Fruit fly (Drosophila melanogaster) whole organism, embryonic: ENCODE data around the gene Atg5.

Experiments
- Bdp1 ChIP-seq: fragments of 200-800 bp; sonication (Bioruptor generic); optimal IDR thresholded peaks from 3 replicates; lab custom pipeline; 2016; ENCODE audit warnings: missing biosample characterization, missing genetic modification characterization
- Blimp-1 ChIP-seq: fragments of 200-800 bp; sonication (Bioruptor generic); optimal IDR thresholded peaks from 3 replicates; lab custom pipeline; 2018; ENCODE audit warnings: missing biosample characterization, missing genetic modification characterization, mild to moderate bottlenecking, moderate library complexity, missing genetic modification reagents
- CG11247 ChIP-seq: fragments of 200-800 bp; sonication (Bioruptor generic); IDR thresholded peaks from 2 replicates; pipeline ENCODE4 v1.3.6; 2022; ENCODE audit warnings: missing biosample characterization, missing genetic modification characterization
- CG12071 ChIP-seq: fragments of 200-800 bp; sonication (Bioruptor generic); optimal IDR thresholded peaks from 3 replicates; lab custom pipeline; 2018; ENCODE audit warnings: missing biosample characterization, mild to moderate bottlenecking, missing genetic modification characterization
- CG13296 ChIP-seq: fragments of 200-800 bp; sonication (Bioruptor generic); optimal IDR thresholded peaks from 3 replicates; lab custom pipeline; 2018; ENCODE audit warnings: missing biosample characterization, mild to moderate bottlenecking, missing genetic modification characterization
- CG1529 ChIP-seq: fragments of 200-800 bp; sonication (Bioruptor generic); optimal IDR thresholded peaks from 3 replicates; lab custom pipeline; 2018; ENCODE audit warnings: missing biosample characterization, missing genetic modification characterization
- CG2199 ChIP-seq: fragments of 200-800 bp; sonication (Bioruptor generic); IDR thresholded peaks from 3 replicates; pipeline ENCODE4 v1.3.6; 2022; ENCODE audit warnings: missing biosample characterization, missing genetic modification characterization
- CG31224 ChIP-seq: fragments of 200-800 bp; sonication (Bioruptor generic); IDR thresholded peaks from 2 replicates; pipeline ENCODE4 v1.3.6; 2022; ENCODE audit warnings: missing biosample characterization, missing genetic modification characterization
- CG33557 ChIP-seq: fragments of 200-800 bp; sonication (Bioruptor generic); optimal IDR thresholded peaks from 2 replicates; lab custom pipeline; 2019; ENCODE audit warnings: missing biosample characterization, mild to moderate bottlenecking, missing genetic modification characterization, moderate library complexity
- CG4730 ChIP-seq: fragments of 200-800 bp; sonication (Bioruptor generic); IDR thresholded peaks from 2 replicates; pipeline ENCODE4 v1.3.6; 2022; ENCODE audit warnings: missing biosample characterization, missing genetic modification characterization
- CG5245 ChIP-seq: fragments of 200-800 bp; sonication (Bioruptor generic); optimal IDR thresholded peaks from 3 replicates; lab custom pipeline; 2016; ENCODE audit warnings: missing biosample characterization, missing genetic modification characterization
- CG6689 ChIP-seq: fragments of 200-800 bp; sonication (Bioruptor generic); IDR thresholded peaks from 2 replicates; pipeline ENCODE4 v1.3.6; 2022; ENCODE audit warnings: missing biosample characterization, missing genetic modification characterization
- CG8765 ChIP-seq: fragments of 200-800 bp; sonication (Bioruptor generic); IDR thresholded peaks from 2 replicates; pipeline ENCODE4 v1.3.6; 2022; ENCODE audit warnings: missing biosample characterization, missing genetic modification characterization
- CTCF ChIP-seq: fragments of 200-800 bp; sonication (Bioruptor generic); optimal IDR thresholded peaks from 2 replicates; lab custom pipeline; 2017; ENCODE audit warnings: missing biosample characterization, mild to moderate bottlenecking, missing genetic modification characterization, moderate library complexity
- CrebB ChIP-seq: fragments of 200-800 bp; sonication (Bioruptor generic); optimal IDR thresholded peaks from 3 replicates; lab custom pipeline; 2018; ENCODE audit warnings: missing biosample characterization, mild to moderate bottlenecking, missing genetic modification characterization
- Dad ChIP-seq: fragments of 200-800 bp; sonication (Bioruptor generic); optimal IDR thresholded peaks from 3 replicates; lab custom pipeline; 2016; ENCODE audit warnings: missing biosample characterization, missing genetic modification characterization
- Dip2 ChIP-seq: fragments of 200-800 bp; sonication (Bioruptor generic); IDR thresholded peaks from 2 replicates; pipeline ENCODE4 v1.3.6; 2022; ENCODE audit warnings: missing biosample characterization, missing genetic modification characterization
- Dll ChIP-seq: fragments of 200-800 bp; sonication (Bioruptor generic); IDR thresholded peaks from 4 replicates; pipeline ENCODE4 v1.3.6; 2022; ENCODE audit warnings: missing biosample characterization, missing genetic modification characterization; ENCODE audit not compliant: partially characterized antibody
- Doc2 ChIP-seq: fragments of 200-800 bp; sonication (Bioruptor generic); IDR thresholded peaks from 2 replicates; pipeline ENCODE4 v1.3.6; 2022; ENCODE audit warnings: missing biosample characterization, missing genetic modification characterization
- Hmx ChIP-seq: fragments of 200-800 bp; sonication (Bioruptor generic); optimal IDR thresholded peaks from 2 replicates; lab custom pipeline; 2016; ENCODE audit warnings: missing biosample characterization, missing genetic modification characterization
- Hr3 ChIP-seq: fragments of 200-800 bp; sonication (Bioruptor generic); optimal IDR thresholded peaks from 3 replicates; lab custom pipeline; 2016; ENCODE audit warnings: missing biosample characterization, missing genetic modification characterization
- Jarid2 ChIP-seq: fragments of 200-800 bp; sonication (Bioruptor generic); optimal IDR thresholded peaks from 3 replicates; lab custom pipeline; 2017; ENCODE audit warnings: mild to moderate bottlenecking, missing biosample characterization, missing genetic modification reagents, missing genetic modification characterization
- Nf-YB ChIP-seq: fragments of 200-800 bp; sonication (Bioruptor generic); optimal IDR thresholded peaks from 3 replicates; lab custom pipeline; 2019; ENCODE audit warnings: missing biosample characterization, mild to moderate bottlenecking, missing genetic modification characterization, moderate library complexity
- PHDP ChIP-seq: fragments of 200-800 bp; sonication (Bioruptor generic); optimal IDR thresholded peaks from 3 replicates; lab custom pipeline; 2018; ENCODE audit warnings: missing biosample characterization, mild to moderate bottlenecking, missing genetic modification characterization, moderate library complexity
- Six4 ChIP-seq: fragments of 200-800 bp; sonication (Bioruptor generic); optimal IDR thresholded peaks from 2 replicates; lab custom pipeline; 2016; ENCODE audit warnings: missing biosample characterization, missing genetic modification characterization
- Xrp1 ChIP-seq: fragments of 200-800 bp; sonication (Bioruptor generic); IDR thresholded peaks from 2 replicates; pipeline ENCODE4 v1.3.6; 2022; ENCODE audit warnings: missing biosample characterization, missing genetic modification characterization
- abd-A ChIP-seq: fragments of 200-800 bp; sonication (Bioruptor generic); optimal IDR thresholded peaks from 3 replicates; lab custom pipeline; 2019; ENCODE audit warnings: missing biosample characterization, mild to moderate bottlenecking, missing genetic modification characterization, moderate library complexity
- aop ChIP-seq: fragments of 200-800 bp; sonication (Bioruptor generic); IDR thresholded peaks from 2 replicates; pipeline ENCODE4 v1.3.6; 2022; ENCODE audit warnings: missing biosample characterization, missing genetic modification characterization
- bbx ChIP-seq: fragments of 200-800 bp; sonication (Bioruptor generic); IDR thresholded peaks from 2 replicates; pipeline ENCODE4 v1.3.6; 2022; ENCODE audit warnings: missing biosample characterization, missing genetic modification characterization; ENCODE audit not compliant: partially characterized antibody
- bcd ChIP-seq: fragments of 200-800 bp; sonication (Bioruptor generic); optimal IDR thresholded peaks from 2 replicates; lab custom pipeline; 2017; ENCODE audit warnings: missing biosample characterization, mild to moderate bottlenecking, missing genetic modification characterization
- caup ChIP-seq: fragments of 200-800 bp; sonication (Bioruptor generic); optimal IDR thresholded peaks from 3 replicates; lab custom pipeline; 2017; ENCODE audit warnings: missing biosample characterization, mild to moderate bottlenecking, missing genetic modification characterization, moderate library complexity; ENCODE audit not compliant: severe bottlenecking
- dan ChIP-seq: fragments of 200-800 bp; sonication (Bioruptor generic); IDR thresholded peaks from 2 replicates; pipeline ENCODE4 v1.3.6; 2022; ENCODE audit warnings: missing biosample characterization, missing genetic modification characterization
- esg ChIP-seq: fragments of 200-800 bp; sonication (Bioruptor generic); conservative IDR thresholded peaks from 2 replicates; pipeline ENCODE4 v1.3.6; 2022; ENCODE audit warnings: missing biosample characterization, missing genetic modification characterization
- gro ChIP-seq: fragments of 200-800 bp; sonication (Bioruptor generic); optimal IDR thresholded peaks from 2 replicates; lab custom pipeline; 2016; ENCODE audit warnings: missing biosample characterization, missing genetic modification characterization
- h ChIP-seq: fragments of >200 bp; optimal IDR thresholded peaks from 2 replicates; lab custom pipeline; 2017
- insv ChIP-seq, 2 experiments: fragments of 200-800 bp; sonication (Bioruptor generic); optimal IDR thresholded peaks; 3 replicates each; lab custom pipeline; 2016 to 2018; ENCODE audit warnings: missing biosample characterization in 2 of 2, missing genetic modification characterization in 2 of 2
- jigr1 ChIP-seq: fragments of 200-800 bp; sonication (Bioruptor generic); IDR thresholded peaks from 3 replicates; pipeline ENCODE4 v1.3.6; 2022; ENCODE audit warnings: missing biosample characterization, missing genetic modification characterization
- maf-S ChIP-seq: fragments of 200-800 bp; sonication (Bioruptor generic); optimal IDR thresholded peaks from 2 replicates; lab custom pipeline; 2016; ENCODE audit warnings: missing biosample characterization, missing genetic modification characterization
- oc ChIP-seq: fragments of 200-800 bp; sonication (Bioruptor generic); optimal IDR thresholded peaks from 2 replicates; lab custom pipeline; 2018; ENCODE audit warnings: missing biosample characterization, mild to moderate bottlenecking, missing genetic modification characterization, moderate library complexity
- peb ChIP-seq: fragments of 200-800 bp; sonication (Bioruptor generic); IDR thresholded peaks from 2 replicates; pipeline ENCODE4 v1.3.6; 2022; ENCODE audit warnings: missing biosample characterization, missing genetic modification characterization
- pho ChIP-seq: fragments of 200-800 bp; sonication (Bioruptor generic); optimal IDR thresholded peaks from 2 replicates; lab custom pipeline; 2016; ENCODE audit warnings: missing biosample characterization, missing genetic modification characterization
- prd ChIP-seq, 3 experiments: fragments of >200 bp in 2 of 3; fragments of 200-800 bp in 1 of 3; sonication (Bioruptor generic) in 1 of 3; optimal IDR thresholded peaks in 2 of 3; IDR thresholded peaks in 1 of 3; 2 replicates in 2 of 3; 3 replicates in 1 of 3; pipeline versions ENCODE4 v1.3.6 to Lab custom; 2017 to 2022; ENCODE audit warnings: missing biosample characterization in 1 of 3, missing genetic modification characterization in 1 of 3
- ranshi ChIP-seq: fragments of 200-800 bp; sonication (Bioruptor generic); IDR thresholded peaks from 2 replicates; pipeline ENCODE4 v1.3.6; 2022; ENCODE audit warnings: missing biosample characterization, missing genetic modification characterization
- sim ChIP-seq: fragments of 200-800 bp; sonication (Bioruptor generic); IDR thresholded peaks from 2 replicates; pipeline ENCODE4 v1.3.6; 2022; ENCODE audit warnings: missing biosample characterization, missing genetic modification characterization
- slou ChIP-seq: fragments of 200-800 bp; sonication (Bioruptor generic); optimal IDR thresholded peaks from 3 replicates; lab custom pipeline; 2016; ENCODE audit warnings: missing biosample characterization, missing genetic modification characterization
- sna ChIP-seq: fragments of 200-800 bp; sonication (Bioruptor generic); IDR thresholded peaks from 2 replicates; pipeline ENCODE4 v1.3.6; 2022; ENCODE audit warnings: missing biosample characterization, missing genetic modification characterization; ENCODE audit not compliant: partially characterized antibody
- sqz ChIP-seq: fragments of 200-800 bp; sonication (Bioruptor generic); optimal IDR thresholded peaks from 3 replicates; lab custom pipeline; 2018; ENCODE audit warnings: missing biosample characterization, mild to moderate bottlenecking, missing genetic modification characterization
- toy ChIP-seq: fragments of 200-800 bp; sonication (Bioruptor generic); IDR thresholded peaks from 2 replicates; pipeline ENCODE4 v1.3.6; 2022; ENCODE audit warnings: missing biosample characterization, missing genetic modification characterization
- twi ChIP-seq: fragments of 200-800 bp; optimal IDR thresholded peaks from 2 replicates; lab custom pipeline; 2019; ENCODE audit warnings: missing biosample characterization, mild to moderate bottlenecking, missing genetic modification characterization, moderate library complexity
- vnd ChIP-seq: fragments of 200-800 bp; sonication (Bioruptor generic); IDR thresholded peaks from 3 replicates; pipeline ENCODE4 v1.3.6; 2022; ENCODE audit warnings: missing biosample characterization, missing genetic modification characterization; ENCODE audit not compliant: partially characterized antibody

Gene Atg5

DNA sequence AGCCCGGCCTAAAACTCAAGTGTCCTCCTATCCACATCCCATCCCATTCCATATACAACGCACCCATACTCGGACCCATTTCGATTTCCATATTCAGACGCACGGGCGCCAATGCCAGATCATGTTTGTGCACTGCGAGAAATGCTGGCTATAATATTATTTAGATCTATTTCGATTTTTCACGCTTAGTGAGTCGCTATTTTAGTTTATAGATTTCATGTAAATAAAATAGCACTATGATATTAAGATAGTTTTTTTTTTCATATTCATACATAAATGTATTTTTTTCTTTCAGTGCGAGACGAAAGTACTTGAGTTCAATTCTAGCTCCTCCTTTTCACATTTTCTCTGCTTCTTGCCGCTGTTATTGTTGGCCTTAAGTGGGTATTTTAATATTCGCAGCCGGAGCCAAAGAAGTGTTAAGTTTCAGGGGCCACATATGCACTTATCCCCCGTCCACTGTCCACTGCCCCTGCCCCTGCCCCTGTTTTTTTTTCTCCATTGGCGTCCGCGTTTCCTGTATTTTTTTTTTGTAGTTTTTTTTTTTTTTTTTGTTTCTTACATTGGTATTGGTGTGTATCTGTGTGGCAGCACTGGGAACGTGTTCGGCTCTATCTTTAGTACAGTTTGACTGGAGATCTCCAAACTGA lies 31.6 kb downstream of the Atg5 start (continued):
- no peak for TF ChIP-seq sna (GFP tag; lab: Robert Waterston, UW)
- peak; percentile 77 for TF ChIP-seq CG1529 (GFP tag; lab: Kevin White, UChicago)
- peak; percentile 41 for TF ChIP-seq CG13296 (GFP tag; lab: Kevin White, UChicago)
- peak; percentile 72; the same call in 1 of the 2 replicates for TF ChIP-seq CG8765
- TF ChIP-seq pho, result peak; percentile 26
- TF ChIP-seq Blimp-1 (GFP tag; lab: Kevin White, UChicago), result peak; percentile 84
- TF ChIP-seq Doc2 (GFP tag; lab: Robert Waterston, UW), result no peak
- TF ChIP-seq prd (optimal IDR thresholded peaks at IDR 0.05; lab: Kevin White, UChicago), result no peak
- TF ChIP-seq prd (GFP tag; IDR thresholded peaks at IDR 0.05; lab: Robert Waterston, UW), result peak; percentile 86
- no peak for TF ChIP-seq CG2199 (GFP tag; lab: Robert Waterston, UW)
- peak; percentile 75 for TF ChIP-seq Hr3 (GFP tag; lab: Kevin White, UChicago)
- TF ChIP-seq maf-S (GFP tag; lab: Kevin White, UChicago), result peak; percentile 40
- TF ChIP-seq Nf-YB (GFP tag; lab: Kevin White, UChicago), result peak; percentile 72
- no peak for TF ChIP-seq insv (GFP tag; optimal IDR thresholded peaks at IDR 0.05; lab: Kevin White, UChicago)
- TF ChIP-seq CG31224 (GFP tag; lab: Robert Waterston, UW), result peak; percentile 41
- TF ChIP-seq sim (GFP tag; lab: Robert Waterston, UW), result peak; percentile 66; the same call in 1 of the 2 replicates
- peak; percentile 36; the same call in 1 of the 2 replicates for TF ChIP-seq peb (GFP tag; lab: Robert Waterston, UW)
- no peak for TF ChIP-seq toy (GFP tag; lab: Robert Waterston, UW)
- TF ChIP-seq PHDP (tag; lab: Kevin White, UChicago), result peak; percentile 76
- no peak for TF ChIP-seq bbx
- TF ChIP-seq CTCF, result no peak
- no peak for TF ChIP-seq h
- TF ChIP-seq Dad (GFP tag; lab: Kevin White, UChicago), result peak; percentile 34
- no peak for TF ChIP-seq CG11247 (GFP tag; lab: Robert Waterston, UW)
- TF ChIP-seq sqz (GFP tag; lab: Kevin White, UChicago), result peak; percentile 74
- TF ChIP-seq CG4730, result peak; percentile 44
- peak; percentile 83 for TF ChIP-seq Six4 (GFP tag; lab: Kevin White, UChicago)
- TF ChIP-seq Xrp1 (GFP tag; lab: Robert Waterston, UW), result peak; percentile 93
- no peak for TF ChIP-seq vnd (GFP tag; lab: Robert Waterston, UW)
- TF ChIP-seq slou (GFP tag; lab: Kevin White, UChicago), result peak; percentile 49
- TF ChIP-seq oc (tag; lab: Kevin White, UChicago), result peak; percentile 65
- no peak for TF ChIP-seq Dip2 (GFP tag; lab: Robert Waterston, UW)
- TF ChIP-seq Jarid2 (GFP tag; lab: Kevin White, UChicago), result peak; percentile 26
- TF ChIP-seq bcd (GFP tag; lab: Kevin White, UChicago), result peak; percentile 67
- TF ChIP-seq Dll (GFP tag; lab: Robert Waterston, UW), result no peak
- peak; percentile 61 for TF ChIP-seq CG5245 (GFP tag; lab: Kevin White, UChicago)
- TF ChIP-seq jigr1 (GFP tag; lab: Robert Waterston, UW), result 0 out of 3 replicates have a peak, but pooled peaks have one; percentile 39
- peak; percentile 54; the same call in 1 of the 2 replicates for TF ChIP-seq ranshi (GFP tag; lab: Robert Waterston, UW)
- TF ChIP-seq abd-A (tag; lab: Kevin White, UChicago), result no peak
- TF ChIP-seq esg (GFP tag; lab: Robert Waterston, UW), result peak; percentile 59
- no peak for TF ChIP-seq CrebB (tag; lab: Kevin White, UChicago)
- TF ChIP-seq CG33557 (GFP tag; lab: Kevin White, UChicago), result peak; percentile 95
- no peak for TF ChIP-seq CG12071 (GFP tag; lab: Kevin White, UChicago)
- TF ChIP-seq dan, result peak; percentile 72; the same call in 1 of the 2 replicates
- TF ChIP-seq twi (tag; lab: Kevin White, UChicago), result peak; percentile 68
- no peak for TF ChIP-seq gro (GFP tag; lab: Kevin White, UChicago)
- TF ChIP-seq caup (GFP tag; lab: Kevin White, UChicago), result peak; percentile 21
- TF ChIP-seq CG6689 (GFP tag; lab: Robert Waterston, UW), result peak; percentile 74
- TF ChIP-seq Hmx (GFP tag; lab: Kevin White, UChicago), result no peak
- peak; percentile 41 for TF ChIP-seq Bdp1 (GFP tag; lab: Kevin White, UChicago)
- no peak for TF ChIP-seq aop
